Worm (Caenorhabditis elegans): ENCODE measurements around the gene pqn-13.
A peak's percentile ranks its signal among the peaks of the same experiment; 100 is the strongest.

The pqn-13 gene

DNA sequence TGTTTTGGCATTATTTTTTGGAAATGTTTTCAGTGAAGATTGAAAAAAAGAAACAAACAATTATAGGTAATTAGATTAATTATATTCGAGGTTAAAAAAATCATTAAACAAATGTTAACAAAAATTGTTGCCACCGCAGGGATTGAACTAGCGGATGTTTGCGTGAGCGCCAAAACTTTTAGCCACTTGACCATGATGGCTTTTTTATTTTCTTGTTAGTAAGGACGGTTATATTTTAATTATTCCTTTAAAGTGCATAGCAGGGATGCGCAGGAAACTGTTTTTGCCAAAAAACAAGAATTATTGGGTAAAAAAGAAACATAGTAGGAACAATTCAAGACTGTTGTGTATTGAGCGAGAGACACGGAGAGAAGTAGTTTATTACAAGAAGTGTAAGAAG lies 8.6 kb downstream of the pqn-13 start (continued):
- no peak for TF ChIP-seq zag-1 (tag; optimal IDR thresholded peaks at IDR 0.05)
- TF ChIP-seq aly-2 (tag; optimal IDR thresholded peaks at IDR 0.05), result no peak
- TF ChIP-seq ceh-32 (tag; optimal IDR thresholded peaks at IDR 0.05; ENCODE audit: poor library complexity), result no peak
- peak; percentile 92 for TF ChIP-seq daf-19 (GFP tag; conservative IDR thresholded peaks at IDR 0.05)
- no peak for TF ChIP-seq daf-12 (tag; optimal IDR thresholded peaks at IDR 0.05)
- TF ChIP-seq set-16 (GFP tag; IDR thresholded peaks at IDR 0.05), result no peak
- no peak for TF ChIP-seq nhr-237 (tag; optimal IDR thresholded peaks at IDR 0.05)
- peak; percentile 88 for TF ChIP-seq Y5F2A.4 (GFP tag; optimal IDR thresholded peaks at IDR 0.05)
- TF ChIP-seq nhr-10 (tag; optimal IDR thresholded peaks at IDR 0.05), result no peak
- no peak for TF ChIP-seq R02D3.7 (tag; optimal IDR thresholded peaks at IDR 0.05)
- TF ChIP-seq arid-1 (GFP tag; conservative IDR thresholded peaks at IDR 0.05), result peak; percentile 95
- no peak for TF ChIP-seq nhr-77 (tag; optimal IDR thresholded peaks at IDR 0.05)
- TF ChIP-seq nhr-42 (GFP tag; IDR thresholded peaks at IDR 0.05), result peak; percentile 70
- no peak for TF ChIP-seq F10B5.3 (tag; optimal IDR thresholded peaks at IDR 0.05)
- TF ChIP-seq nhr-6 (tag; optimal IDR thresholded peaks at IDR 0.05), result no peak
- TF ChIP-seq unc-62 (GFP tag; optimal IDR thresholded peaks at IDR 0.05 in 1 of 2), result no peak
- no peak for TF ChIP-seq unc-62 (tag; optimal IDR thresholded peaks at IDR 0.05)
- TF ChIP-seq cey-2 (tag; optimal IDR thresholded peaks at IDR 0.05; ENCODE audit: borderline replicate concordance, insufficient read depth), result no peak
- no peak for TF ChIP-seq dpl-1 (GFP tag; optimal IDR thresholded peaks at IDR 0.05)
- 0 out of 2 replicates have a peak, but pooled peaks have one; percentile 32 for TF ChIP-seq hmg-1.1 (GFP tag; IDR thresholded peaks at IDR 0.05)
- no peak for TF ChIP-seq mep-1 (tag; optimal IDR thresholded peaks at IDR 0.05)
- peak; percentile 88 for TF ChIP-seq snpc-1.2 (GFP tag; IDR thresholded peaks at IDR 0.05)
- TF ChIP-seq F26F4.8 (GFP tag; conservative IDR thresholded peaks at IDR 0.05), result peak; percentile 93
- TF ChIP-seq zfp-2 (tag; optimal IDR thresholded peaks at IDR 0.05), result no peak
- no peak for TF ChIP-seq dmd-9 (GFP tag; IDR thresholded peaks at IDR 0.05)
- TF ChIP-seq nhr-41 (GFP tag; IDR thresholded peaks at IDR 0.05), result peak; percentile 83; the same call in 1 of the 2 replicates
- TF ChIP-seq nhr-111 (GFP tag; optimal IDR thresholded peaks at IDR 0.05), result peak; percentile 87
- peak; percentile 29 for TF ChIP-seq lin-13 (GFP tag; optimal IDR thresholded peaks at IDR 0.05)
- TF ChIP-seq ceh-20 (GFP tag; IDR thresholded peaks at IDR 0.05), result peak; percentile 44; the same call in 1 of the 2 replicates
- TF ChIP-seq hlh-11 (tag; optimal IDR thresholded peaks at IDR 0.05), result no peak
- TF ChIP-seq mdt-29 (GFP tag; IDR thresholded peaks at IDR 0.05), result peak; percentile 72
- no peak for TF ChIP-seq nhr-25 (tag; optimal IDR thresholded peaks at IDR 0.05; ENCODE audit: borderline replicate concordance, insufficient read depth)
- peak; percentile 86; the same call in 1 of the 2 replicates for TF ChIP-seq Y75B8A.6 (GFP tag; IDR thresholded peaks at IDR 0.05)
- TF ChIP-seq lin-15B (tag; optimal IDR thresholded peaks at IDR 0.05), result no peak
- no peak for TF ChIP-seq nhr-11 (tag; optimal IDR thresholded peaks at IDR 0.05)
- TF ChIP-seq php-3 (GFP tag; IDR thresholded peaks at IDR 0.05), result peak; percentile 86
- no peak for TF ChIP-seq ceh-28 (tag; optimal IDR thresholded peaks at IDR 0.05)
- TF ChIP-seq spr-3 (GFP tag; optimal IDR thresholded peaks at IDR 0.05), result peak; percentile 60
- peak; percentile 90 for TF ChIP-seq T26A8.4 (GFP tag; IDR thresholded peaks at IDR 0.05)
- TF ChIP-seq unc-130 (GFP tag; optimal IDR thresholded peaks at IDR 0.05), result peak; percentile 43
- TF ChIP-seq fkh-10 (GFP tag; optimal IDR thresholded peaks at IDR 0.05), result no peak
- peak; percentile 70 for TF ChIP-seq mes-2 (tag; optimal IDR thresholded peaks at IDR 0.05; ENCODE audit: poor library complexity, severe bottlenecking)
- peak; percentile 93 for TF ChIP-seq lin-1 (GFP tag; IDR thresholded peaks at IDR 0.05)
- TF ChIP-seq F44E2.7 (GFP tag; IDR thresholded peaks at IDR 0.05), result peak; percentile 97
- TF ChIP-seq pha-4 (GFP tag; IDR thresholded peaks at IDR 0.05), result peak; percentile 91
- TF ChIP-seq pha-4 (tag; optimal IDR thresholded peaks at IDR 0.05), result no peak
- TF ChIP-seq duxl-1 (tag; optimal IDR thresholded peaks at IDR 0.05; ENCODE audit: poor library complexity), result peak; percentile 88
- TF ChIP-seq lim-7 (GFP tag; IDR thresholded peaks at IDR 0.05), result peak; percentile 98
- peak; percentile 81 for TF ChIP-seq F49E8.2 (tag; optimal IDR thresholded peaks at IDR 0.05; ENCODE audit: borderline replicate concordance)
- TF ChIP-seq ama-1 (optimal IDR thresholded peaks at IDR 0.05), result no peak
- no peak for TF ChIP-seq lin-39 (tag; optimal IDR thresholded peaks at IDR 0.05)
